Worm (Caenorhabditis elegans) whole organism, L1 larva: Measurements from ENCODE around the gene dhs-19.

Experiments
- ama-1 ChIP-seq: fragments of 150-350 bp; optimal IDR thresholded peaks from 2 replicates; lab custom pipeline; 2014
- lin-13 ChIP-seq: fragments of 150-350 bp; optimal IDR thresholded peaks from 2 replicates; lab custom pipeline; 2014; ENCODE audit warnings: missing biosample characterization, missing genetic modification reagents, missing genetic modification characterization
- snpc-4 ChIP-seq: fragments of 150-350 bp; optimal IDR thresholded peaks from 2 replicates; lab custom pipeline; 2014; ENCODE audit warnings: missing biosample characterization, missing genetic modification characterization
- ztf-11 ChIP-seq, 2 experiments: sonication (generic microtip); optimal IDR thresholded peaks; 2 replicates each; lab custom pipeline; 2016 to 2017; ENCODE audit warnings: missing genetic modification characterization in 2 of 2, missing biosample characterization in 1 of 2, missing compliant biosample characterization in 1 of 2

ce11 chrV:11532535-11532853 lies 42.2 kb upstream of the dhs-19 start:
- TF ChIP-seq ama-1 (lab: Kevin White, UChicago) = no peak
- no peak for TF ChIP-seq snpc-4 (tag; lab: Kevin White, UChicago)
- no peak for TF ChIP-seq ztf-11 (tag; optimal IDR thresholded peaks at IDR 0.05; lab: Kevin White, UChicago)
- no peak for TF ChIP-seq lin-13 (GFP tag; lab: Kevin White, UChicago)
